Worm (Caenorhabditis elegans) whole organism, L4/young adult: ENCODE measurements around the gene flp-18.

ENCODE experiments used
- W03F9.2 ChIP-seq: fragments of 150-350 bp; optimal IDR thresholded peaks from 2 replicates; lab custom pipeline; 2014; ENCODE audit warnings: missing biosample characterization, missing genetic modification characterization
- dao-5 ChIP-seq: sonication (generic microtip); optimal IDR thresholded peaks from 2 replicates; lab custom pipeline; 2016; ENCODE audit warnings: missing genotype, missing genetic modification characterization, moderate library complexity, missing compliant biosample characterization
- him-1 ChIP-seq: sonication (generic microtip); optimal IDR thresholded peaks from 2 replicates; lab custom pipeline; 2016; ENCODE audit warnings: missing genotype, missing genetic modification reagents, missing genetic modification characterization, missing compliant biosample characterization

The flp-18 gene

DNA sequence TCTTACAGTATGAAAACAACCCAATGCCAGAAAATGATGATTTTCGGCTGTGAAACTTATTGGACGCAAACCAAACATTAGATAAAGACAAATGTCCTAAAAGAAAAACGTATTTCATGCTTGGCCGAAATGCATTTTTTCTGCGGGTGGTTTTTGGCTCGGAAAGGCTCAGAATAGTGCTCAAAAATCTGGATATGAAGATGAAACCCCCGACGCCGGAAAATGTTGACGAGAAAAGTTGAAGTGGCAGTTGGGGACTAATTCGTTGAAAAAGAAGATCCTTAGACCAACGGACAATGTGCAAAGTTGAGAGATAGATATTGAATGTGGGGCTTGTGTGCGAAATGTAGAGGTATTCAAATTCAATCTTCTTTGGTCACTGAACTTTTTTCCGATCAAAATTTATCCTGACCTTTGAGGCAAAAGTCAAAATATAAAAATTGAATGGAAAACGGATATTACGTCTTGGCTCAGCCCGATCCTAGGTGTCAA, at the start of gene flp-18:
TSS of gene flp-18 (minus strand) at position 51 of the 492 bp plus-strand sequence.
- TF ChIP-seq W03F9.2 (tag; lab: Kevin White, UChicago): no peak
- no peak for TF ChIP-seq him-1
- TF ChIP-seq dao-5: no peak

DNA sequence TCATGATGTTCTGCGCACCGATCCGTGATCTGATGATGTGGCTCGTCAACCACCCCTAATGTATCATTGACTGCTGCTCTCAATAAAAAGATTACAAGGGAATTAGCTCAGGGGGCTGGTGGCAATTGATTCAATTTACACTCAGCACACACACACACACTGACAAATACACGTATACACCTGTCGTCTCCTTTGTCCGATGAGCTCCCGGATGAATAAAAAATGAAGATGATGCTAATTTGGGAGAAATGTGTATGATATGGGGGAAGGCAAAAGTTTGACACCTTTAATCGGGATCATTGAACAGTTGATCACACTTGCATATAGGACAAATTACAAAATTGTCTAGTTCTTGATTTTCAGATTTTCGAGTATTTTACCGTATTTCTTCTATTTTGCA, 48.7 kb upstream of the flp-18 start:
- TF ChIP-seq dao-5 (no peak), him-1 (no peak), W03F9.2 (tag; lab: Kevin White, UChicago) (no peak)

DNA sequence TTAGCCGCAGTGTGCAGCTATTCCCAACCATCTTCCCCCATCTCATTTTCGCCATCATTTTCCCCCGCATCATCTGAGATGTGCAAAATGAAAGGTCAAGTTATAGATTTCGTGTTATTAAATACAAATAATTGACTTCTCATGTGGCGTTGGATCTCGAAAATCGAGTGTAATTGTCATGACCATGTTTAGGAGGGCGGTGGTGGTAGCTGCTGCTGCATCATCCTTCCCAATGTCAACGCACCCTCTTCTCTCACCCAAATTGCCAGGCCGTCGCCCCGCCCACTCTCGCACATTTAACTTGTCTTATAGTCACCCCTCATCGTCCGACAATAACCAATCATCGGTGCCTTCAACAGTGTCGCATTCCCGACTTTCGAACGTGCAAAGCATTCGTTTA, 44.9 kb upstream of the flp-18 start, which contains the start of gene ceh-30:
TSS of gene ceh-30 (plus strand) at position 301 of the 400 bp plus-strand sequence.
- TF ChIP-seq dao-5 (no peak), him-1 (no peak), W03F9.2 (tag; lab: Kevin White, UChicago) (no peak)

DNA sequence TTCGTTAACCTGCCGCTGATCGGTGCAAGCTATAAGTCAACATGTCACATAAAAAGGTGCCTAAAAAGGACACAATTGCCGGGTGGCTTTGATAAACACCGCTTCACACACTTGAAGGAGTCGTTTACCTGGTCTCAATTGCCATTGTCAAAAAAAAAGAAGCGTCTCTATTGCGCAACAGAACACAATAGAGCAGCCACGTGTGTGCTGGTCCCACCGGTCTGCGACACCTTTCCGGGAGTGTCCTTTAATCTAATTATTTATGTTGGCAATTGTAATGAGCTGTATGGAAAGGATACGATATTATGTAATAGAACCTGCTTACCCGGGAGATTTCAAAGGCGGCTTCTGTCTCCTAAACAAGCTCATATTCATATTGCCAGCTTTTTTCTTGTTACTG, 43.3 kb upstream of the flp-18 start:
- TF ChIP-seq W03F9.2 (tag; lab: Kevin White, UChicago) (no peak), him-1 (no peak), dao-5 (no peak)

DNA sequence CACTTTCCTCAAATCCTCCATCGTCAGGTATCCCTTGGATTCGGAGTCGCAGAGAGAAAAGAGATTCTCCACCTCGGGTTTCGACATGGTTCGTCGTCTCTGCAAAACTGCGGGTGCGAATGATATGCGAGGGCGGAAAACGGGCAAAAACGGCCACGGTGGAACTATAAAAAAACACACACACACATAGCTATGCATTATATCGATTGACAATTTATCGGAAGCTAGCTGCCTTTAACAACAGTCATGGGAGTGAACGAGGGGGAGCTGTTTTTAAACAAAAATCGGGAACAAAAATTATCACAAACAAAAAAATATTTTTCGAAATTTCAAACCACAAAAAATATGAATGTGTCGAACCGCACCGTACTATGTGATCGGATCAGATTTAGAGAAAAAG, 40.9 kb upstream of the flp-18 start, which contains the start of gene rsef-1:
TSS of gene rsef-1 (minus strand) at position 101 of the 400 bp plus-strand sequence.
- TF ChIP-seq W03F9.2 (tag; lab: Kevin White, UChicago) (no peak), him-1 (no peak), dao-5 (no peak)

DNA sequence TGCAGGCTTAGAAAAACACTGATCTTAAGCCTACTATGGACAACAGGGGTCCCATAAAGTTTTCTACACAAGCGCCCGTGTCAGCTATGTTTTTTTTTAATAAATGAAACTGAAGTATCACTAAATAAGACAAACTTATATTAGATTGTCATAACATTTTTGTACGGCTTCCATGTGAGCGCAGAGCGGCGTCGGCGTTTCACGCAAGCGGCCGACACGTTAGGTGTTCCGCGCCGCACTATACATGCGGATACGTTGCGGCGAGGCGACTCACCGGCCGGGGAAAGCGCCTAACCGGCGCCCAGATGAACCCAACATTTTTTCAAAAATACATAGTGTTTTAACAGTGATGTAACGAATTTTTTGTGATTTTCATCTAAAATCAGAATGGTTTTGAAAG, 39.3 kb upstream of the flp-18 start:
- TF ChIP-seq him-1: no peak
- no peak for TF ChIP-seq W03F9.2 (tag; lab: Kevin White, UChicago)
- TF ChIP-seq dao-5: no peak

DNA sequence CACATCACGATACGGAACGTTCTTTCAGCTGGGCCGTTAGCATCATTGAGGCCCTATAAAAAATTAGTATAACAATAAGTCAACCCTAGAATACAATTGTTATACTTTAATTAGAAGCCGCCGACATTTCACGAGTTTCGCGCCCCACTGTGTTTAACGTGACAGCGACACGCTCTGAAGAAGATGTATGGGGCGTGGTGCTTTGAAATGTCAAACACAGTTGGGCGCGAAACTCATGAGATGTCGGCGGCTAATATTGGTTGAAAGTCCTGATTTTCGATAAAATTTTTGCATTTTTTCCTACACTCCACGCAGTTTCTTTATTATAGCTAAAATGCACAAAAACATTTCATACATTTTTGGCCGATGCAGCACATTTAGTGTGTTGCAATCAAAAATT, 37.7 kb upstream of the flp-18 start:
- TF ChIP-seq him-1 (no peak), dao-5 (no peak), W03F9.2 (tag; lab: Kevin White, UChicago) (no peak)

DNA sequence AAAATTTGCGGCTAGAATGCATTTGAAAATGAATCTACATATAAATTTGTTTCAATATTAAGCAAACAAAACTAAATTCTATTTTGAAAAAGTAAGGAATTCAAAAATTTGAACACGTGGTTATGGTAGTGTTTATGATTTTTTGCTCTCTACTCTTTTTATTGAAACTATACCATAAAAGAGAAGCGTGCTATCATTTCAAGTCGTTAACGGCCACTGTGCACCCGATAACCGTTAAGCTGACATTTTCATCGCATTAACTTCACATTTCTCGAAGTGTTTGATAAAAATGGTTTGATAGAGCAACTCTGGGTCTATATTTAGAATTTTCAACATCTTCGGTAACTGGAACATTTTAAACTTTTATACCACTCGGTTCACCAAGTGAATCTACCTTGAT, 36.4 kb upstream of the flp-18 start, which contains the start of gene twk-26:
TSS of gene twk-26 (minus strand) at position 23 of the 400 bp plus-strand sequence.
- TF ChIP-seq W03F9.2 (tag; lab: Kevin White, UChicago) (no peak), dao-5 (no peak), him-1 (no peak)

DNA sequence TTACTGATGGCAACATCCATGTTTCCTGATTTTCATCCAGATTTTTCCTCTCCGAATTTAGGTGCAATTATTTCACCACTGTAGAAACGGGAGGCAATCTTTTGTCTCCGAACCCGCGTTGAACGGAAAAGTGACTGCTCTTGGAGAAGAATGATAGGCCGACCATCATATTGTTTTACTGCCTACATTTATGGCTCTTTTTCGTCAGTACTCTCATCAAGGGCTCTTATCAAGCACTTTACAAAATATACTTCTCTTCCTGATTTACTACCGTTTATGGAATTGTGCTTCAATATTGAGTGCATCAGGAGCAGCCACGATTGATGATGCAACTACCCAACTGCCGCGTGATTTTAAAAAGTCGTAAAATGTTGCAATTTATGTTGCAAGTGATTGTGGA, 36.0 kb upstream of the flp-18 start:
- TF ChIP-seq him-1 (no peak), dao-5 (no peak), W03F9.2 (tag; lab: Kevin White, UChicago) (no peak)

DNA sequence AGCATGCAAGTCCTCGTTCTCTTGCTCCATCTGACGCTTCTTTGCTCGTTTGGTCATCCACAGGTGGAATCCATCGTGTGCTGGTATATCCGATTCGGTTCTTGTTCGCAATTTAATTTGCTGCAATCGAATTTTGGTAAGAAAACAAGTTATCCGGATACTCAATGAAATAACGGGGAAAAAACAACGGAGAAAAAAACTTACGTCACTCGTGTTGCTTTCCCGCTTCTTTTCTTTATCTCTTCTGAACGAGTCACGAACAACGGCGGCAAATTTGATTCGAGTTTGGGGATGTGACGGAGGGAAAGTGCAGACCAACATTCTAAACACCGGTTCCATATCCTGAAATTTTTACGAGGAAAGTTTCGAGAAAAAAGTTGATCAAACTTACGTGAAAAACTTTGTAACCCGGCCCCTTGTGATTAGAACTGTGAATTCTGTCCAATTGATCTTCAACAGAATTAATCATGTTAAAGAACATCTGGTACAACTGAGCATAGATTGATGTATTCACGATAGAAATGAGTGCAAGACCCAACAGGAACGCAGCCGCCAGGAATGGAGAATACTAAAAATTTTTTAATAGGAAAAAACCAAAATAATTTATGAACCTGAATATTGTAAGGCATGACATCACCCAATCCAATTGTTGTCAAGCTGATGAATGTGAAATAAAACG, 33.1 kb upstream of the flp-18 start:
- TF ChIP-seq W03F9.2 (tag; lab: Kevin White, UChicago): no peak
- no peak for TF ChIP-seq him-1
- no peak for TF ChIP-seq dao-5

DNA sequence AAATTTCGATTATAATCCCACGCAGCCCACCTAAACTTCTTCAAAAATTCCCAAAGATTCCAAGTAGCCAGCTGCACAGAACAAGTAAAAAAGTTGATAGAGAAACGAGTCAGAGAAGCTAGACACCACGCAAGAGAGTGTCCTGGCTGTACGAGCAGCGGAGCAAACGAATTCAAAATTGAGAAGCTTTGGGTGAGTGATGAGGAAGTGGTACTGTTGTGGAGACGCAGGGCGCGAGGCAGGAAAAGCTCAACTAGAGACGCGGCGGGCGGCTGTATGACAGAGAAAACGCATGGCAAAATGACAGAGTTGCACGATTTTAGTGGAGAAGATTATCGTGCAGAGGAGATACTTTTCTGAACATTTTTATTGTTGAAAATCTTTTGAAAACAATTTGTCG, 30.9 kb upstream of the flp-18 start:
- TF ChIP-seq him-1 (peak; percentile 75), W03F9.2 (tag; lab: Kevin White, UChicago) (no peak)

DNA sequence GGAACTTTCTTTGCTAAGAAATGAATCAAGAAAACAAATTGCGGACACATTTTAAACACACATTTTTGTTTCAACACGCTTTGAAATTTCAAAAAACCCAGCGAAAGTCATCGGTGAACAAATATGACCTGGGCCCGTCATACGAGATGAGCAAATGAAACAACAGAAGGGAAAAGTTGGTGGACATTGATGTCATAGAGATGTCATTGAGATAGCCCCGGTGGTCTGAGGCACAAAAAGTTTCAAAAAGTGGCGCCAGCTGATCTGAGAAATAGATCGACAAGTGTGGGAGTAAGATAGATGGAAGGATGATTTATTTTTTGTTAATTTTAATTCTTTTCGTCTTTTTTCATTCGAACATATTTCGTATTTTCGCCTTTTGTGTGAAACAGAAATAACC, 30.3 kb upstream of the flp-18 start:
- TF ChIP-seq W03F9.2 (tag; lab: Kevin White, UChicago) (no peak), dao-5 (no peak), him-1 (no peak)

DNA sequence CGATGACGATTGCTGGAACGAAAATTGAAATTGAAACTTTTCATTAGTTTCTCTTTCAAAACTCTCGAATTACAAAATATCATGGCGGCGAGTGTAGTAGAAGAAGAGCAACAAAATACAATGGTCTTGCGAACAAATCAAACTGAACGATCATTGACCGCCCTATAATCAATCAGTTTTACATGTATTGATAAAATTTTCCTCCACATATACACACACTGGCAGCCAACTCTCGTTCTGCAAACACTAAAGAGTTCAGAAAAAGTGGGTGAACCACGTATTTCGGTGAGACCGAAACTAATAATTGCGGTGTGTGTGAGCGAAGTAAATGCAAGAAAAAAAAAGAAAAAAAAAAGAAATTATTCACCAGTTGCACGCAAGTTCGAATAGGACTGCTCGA, 28.9 kb upstream of the flp-18 start:
- TF ChIP-seq dao-5 (no peak), him-1 (no peak), W03F9.2 (tag; lab: Kevin White, UChicago) (no peak)

DNA sequence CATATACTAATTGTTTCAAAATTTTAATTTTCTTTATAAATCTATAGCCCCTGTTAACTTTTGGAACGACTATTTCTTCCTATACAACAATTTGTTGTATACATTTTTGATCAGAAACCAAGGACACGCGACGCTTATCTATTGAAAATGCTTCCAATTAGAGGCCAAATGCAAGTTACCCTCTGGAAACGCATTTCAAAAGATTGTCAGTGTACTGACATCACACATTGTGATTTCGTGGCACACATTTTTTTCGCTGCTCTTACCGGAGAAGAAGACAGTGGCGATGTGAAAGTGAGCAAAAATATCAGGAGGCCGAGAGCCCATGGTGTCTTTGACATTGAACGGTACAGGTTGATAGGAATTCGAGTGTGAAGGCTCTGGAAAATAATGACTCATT, 27.1 kb upstream of the flp-18 start, which contains the start of gene cnnm-3:
TSS of gene cnnm-3 (minus strand) at position 382 of the 400 bp plus-strand sequence.
- TF ChIP-seq him-1 (no peak), W03F9.2 (tag; lab: Kevin White, UChicago) (no peak), dao-5 (no peak)

DNA sequence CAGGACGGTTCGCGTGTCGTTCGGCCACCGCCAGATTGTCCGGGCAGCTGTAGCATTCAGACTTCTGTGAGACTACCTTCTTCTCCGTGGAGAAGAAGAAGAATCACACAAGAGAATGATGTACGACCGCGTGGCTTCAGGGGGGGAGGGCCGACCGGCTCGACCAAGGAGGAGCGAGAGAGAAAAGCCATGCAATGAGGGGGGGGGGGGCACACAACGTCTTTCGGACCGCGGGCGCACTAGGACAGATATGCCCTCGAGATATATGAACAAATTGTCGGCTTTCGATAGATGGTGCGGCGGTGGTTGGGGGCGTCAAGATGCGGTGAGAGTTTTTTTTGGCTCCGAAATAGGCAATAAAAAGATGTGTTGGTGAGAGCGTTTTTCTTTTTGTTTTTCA, 22.3 kb upstream of the flp-18 start:
- TF ChIP-seq W03F9.2 (tag; lab: Kevin White, UChicago) (no peak), dao-5 (no peak), him-1 (no peak)

DNA sequence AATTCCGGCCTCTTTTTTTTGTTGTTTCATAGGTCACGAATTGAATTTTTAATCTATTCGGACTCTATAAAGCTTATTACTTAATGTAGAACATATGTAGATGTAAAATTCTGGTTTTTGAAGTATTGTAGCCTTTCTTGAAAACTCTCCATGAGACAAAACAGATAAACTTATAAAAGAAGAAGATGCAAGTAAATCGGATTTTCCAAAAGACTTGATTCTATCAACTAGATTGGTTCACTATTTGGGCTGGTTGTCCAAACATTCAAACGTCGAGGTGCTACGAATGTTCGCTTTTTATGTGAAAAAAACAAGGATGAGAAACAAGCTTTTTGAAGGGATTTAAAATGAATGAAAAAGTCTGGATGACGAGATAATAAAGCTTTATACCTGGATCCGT, 21.7 kb upstream of the flp-18 start:
- no peak for TF ChIP-seq dao-5
- no peak for TF ChIP-seq W03F9.2 (tag; lab: Kevin White, UChicago)
